Fruit fly (Drosophila melanogaster): Measurements from ENCODE around the gene CG2162.

- TF ChIP-seq CG8319 (GFP tag; optimal IDR thresholded peaks at IDR 0.05) (peak; percentile 97), achi (GFP tag; optimal IDR thresholded peaks at IDR 0.05) (peak; percentile 99), Lpt (GFP tag; optimal IDR thresholded peaks at IDR 0.05) (peak; percentile 98), CG10631 (GFP tag; optimal IDR thresholded peaks at IDR 0.05) (peak; percentile 98), Sox102F (GFP tag; optimal IDR thresholded peaks at IDR 0.05) (peak; percentile 99), CG15336 (GFP tag; IDR thresholded peaks at IDR 0.05) (peak; percentile 99), vri (GFP tag; optimal IDR thresholded peaks at IDR 0.05) (peak; percentile 99), Hr4 (GFP tag; optimal IDR thresholded peaks at IDR 0.05) (peak; percentile 99), CG8119 (GFP tag; IDR thresholded peaks at IDR 0.05) (peak; percentile 99), CG6792 (GFP tag; optimal IDR thresholded peaks at IDR 0.05) (peak; percentile 99)
Observed at dm6 chr3L:3081146-3081872, 46.3 kb downstream of the CG2162 start.

Data from whole organism, prepupa.